Worm (Caenorhabditis elegans): ENCODE measurements around the gene C31H1.2.

The C31H1.2 gene

DNA sequence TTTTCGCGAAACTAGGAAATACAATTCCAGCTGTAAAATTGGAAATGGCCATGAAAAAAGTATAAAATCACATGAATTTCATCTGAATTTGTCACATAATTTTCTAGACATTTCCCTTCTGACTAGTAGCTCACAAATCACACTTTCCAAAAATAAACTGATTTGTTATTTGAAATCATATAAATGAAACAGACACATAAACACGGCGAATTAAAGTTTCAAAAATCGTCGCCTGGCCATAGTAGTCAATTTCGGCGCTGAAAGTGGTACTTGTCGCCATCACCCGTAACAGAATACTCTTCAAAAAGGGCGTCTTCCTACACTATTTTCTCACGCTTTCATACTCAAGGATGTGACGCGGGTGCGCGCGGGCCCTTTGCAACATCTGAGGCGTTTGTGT is 38.4 kb upstream of the C31H1.2 start:
- 0 out of 2 replicates have a peak, but pooled peaks have one; percentile 4 for TF ChIP-seq lin-38 (GFP tag; IDR thresholded peaks at IDR 0.05)
- no peak for TF ChIP-seq set-16 (GFP tag; IDR thresholded peaks at IDR 0.05)
- peak in 1 of 2 experiments; percentile 60 for TF ChIP-seq unc-62 (GFP tag; optimal IDR thresholded peaks at IDR 0.05 in 1 of 2)
- no peak for TF ChIP-seq unc-62 (tag; optimal IDR thresholded peaks at IDR 0.05)

DNA sequence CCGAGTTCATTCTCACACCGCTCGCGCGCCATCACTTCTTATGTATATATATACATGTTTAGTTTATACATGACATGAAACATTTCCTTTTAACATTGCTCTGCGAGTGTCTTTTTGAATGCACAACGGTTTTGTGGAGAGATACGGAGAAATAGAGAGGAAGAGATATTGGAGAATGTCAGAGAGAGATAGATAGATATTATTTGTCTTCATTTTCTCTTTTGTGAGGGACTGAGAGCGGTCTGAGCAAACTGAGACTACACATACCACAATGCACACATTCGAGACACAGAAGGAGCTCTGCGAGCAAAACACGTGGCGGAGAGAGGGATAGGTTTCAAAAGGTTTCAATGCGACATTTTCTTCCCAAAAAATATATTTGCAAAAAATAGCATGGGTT is 37.8 kb upstream of the C31H1.2 start:
- TF ChIP-seq saeg-2 (GFP tag; IDR thresholded peaks at IDR 0.05) (no peak), lsy-2 (tag; optimal IDR thresholded peaks at IDR 0.05) (peak in 1 of 2 experiments; percentile 6), daf-19 (GFP tag; conservative IDR thresholded peaks at IDR 0.05) (no peak), nhr-237 (tag; optimal IDR thresholded peaks at IDR 0.05) (no peak), spr-1 (tag; optimal IDR thresholded peaks at IDR 0.05) (no peak), snpc-1.2 (GFP tag; IDR thresholded peaks at IDR 0.05) (no peak), F44E2.7 (GFP tag; IDR thresholded peaks at IDR 0.05) (no peak), unc-62 (GFP tag; optimal IDR thresholded peaks at IDR 0.05 in 1 of 2) (peak in 1 of 2 experiments; percentile 8), unc-62 (tag; optimal IDR thresholded peaks at IDR 0.05) (no peak), lim-7 (GFP tag; IDR thresholded peaks at IDR 0.05) (no peak), mdl-1 (tag; optimal IDR thresholded peaks at IDR 0.05) (peak in 1 of 2 experiments; percentile 55), F10B5.3 (tag; optimal IDR thresholded peaks at IDR 0.05) (no peak), zip-11 (GFP tag; IDR thresholded peaks at IDR 0.05) (no peak), nhr-28 (tag; optimal IDR thresholded peaks at IDR 0.05) (peak; percentile 66), php-3 (GFP tag; IDR thresholded peaks at IDR 0.05) (no peak), dve-1 (tag; optimal IDR thresholded peaks at IDR 0.05; ENCODE audit: insufficient read depth) (no peak), fos-1 (tag; optimal IDR thresholded peaks at IDR 0.05) (no peak), hif-1 (tag; optimal IDR thresholded peaks at IDR 0.05) (peak in 1 of 2 experiments; percentile 25), ceh-20 (GFP tag; IDR thresholded peaks at IDR 0.05) (no peak), nhr-77 (tag; optimal IDR thresholded peaks at IDR 0.05) (peak; percentile 51), hlh-11 (tag; optimal IDR thresholded peaks at IDR 0.05) (no peak), madf-5 (GFP tag; IDR thresholded peaks at IDR 0.05) (no peak), lir-3 (tag; optimal IDR thresholded peaks at IDR 0.05) (no peak), arid-1 (GFP tag; conservative IDR thresholded peaks at IDR 0.05) (no peak), lin-15B (tag; optimal IDR thresholded peaks at IDR 0.05) (no peak), mes-2 (tag; optimal IDR thresholded peaks at IDR 0.05; ENCODE audit: poor library complexity, severe bottlenecking) (peak; percentile 1), F26F4.8 (GFP tag; conservative IDR thresholded peaks at IDR 0.05) (no peak), ctbp-1 (GFP tag; IDR thresholded peaks at IDR 0.05) (no peak), skn-1 (tag; optimal IDR thresholded peaks at IDR 0.05) (no peak), snpc-4 (tag; optimal IDR thresholded peaks at IDR 0.05) (no peak), spr-3 (GFP tag; optimal IDR thresholded peaks at IDR 0.05) (no peak), ceh-82 (tag; optimal IDR thresholded peaks at IDR 0.05) (no peak), hmg-1.1 (GFP tag; IDR thresholded peaks at IDR 0.05) (no peak), dmd-8 (GFP tag; IDR thresholded peaks at IDR 0.05) (no peak), ceh-28 (tag; optimal IDR thresholded peaks at IDR 0.05) (no peak), tra-1 (GFP tag; IDR thresholded peaks at IDR 0.05) (no peak), dmd-9 (GFP tag; IDR thresholded peaks at IDR 0.05) (no peak), Y105C5A.15 (GFP tag; IDR thresholded peaks at IDR 0.05) (no peak), fkh-10 (GFP tag; optimal IDR thresholded peaks at IDR 0.05) (no peak), Y75B8A.6 (GFP tag; IDR thresholded peaks at IDR 0.05) (no peak), lin-1 (GFP tag; IDR thresholded peaks at IDR 0.05) (no peak), daf-12 (tag; optimal IDR thresholded peaks at IDR 0.05) (no peak), nhr-6 (tag; optimal IDR thresholded peaks at IDR 0.05) (no peak), hlh-30 (tag; optimal IDR thresholded peaks at IDR 0.05; ENCODE audit: insufficient read depth) (no peak), mxl-2 (GFP tag; conservative IDR thresholded peaks at IDR 0.05) (no peak), mxl-3 (GFP tag; optimal IDR thresholded peaks at IDR 0.05) (no peak), mep-1 (tag; optimal IDR thresholded peaks at IDR 0.05) (peak; percentile 1), ZK546.5 (tag; optimal IDR thresholded peaks at IDR 0.05) (no peak)
